Worm (Caenorhabditis elegans): Measurements from ENCODE around the gene C46C11.3.

DNA sequence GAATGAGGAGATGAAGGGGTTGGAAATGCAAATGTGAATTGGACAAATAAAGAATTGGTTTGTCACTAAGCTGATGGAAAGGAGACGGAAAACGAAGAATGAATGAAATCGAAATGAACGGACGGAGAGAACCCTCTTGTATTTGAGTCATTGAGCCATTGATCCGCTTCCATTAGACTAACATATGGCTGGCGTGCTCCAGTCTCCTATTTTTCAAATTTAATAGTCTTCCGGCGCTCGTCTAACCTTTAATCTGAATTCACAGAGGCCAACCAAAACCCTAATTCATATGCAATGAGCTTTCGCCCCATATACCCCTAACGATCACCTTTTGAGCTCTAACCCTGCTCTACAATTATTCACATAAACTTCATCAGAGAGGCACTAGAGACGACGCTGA lies at the start of gene C46C11.3:
- no peak for TF ChIP-seq ref-1 (GFP tag; conservative IDR thresholded peaks at IDR 0.05)
- no peak for TF ChIP-seq T22C8.4 (GFP tag; IDR thresholded peaks at IDR 0.05)
- no peak for TF ChIP-seq cog-1 (tag; optimal IDR thresholded peaks at IDR 0.05)
- no peak for TF ChIP-seq tab-1 (GFP tag; IDR thresholded peaks at IDR 0.05)
- no peak for TF ChIP-seq ztf-29 (GFP tag; IDR thresholded peaks at IDR 0.05)
- TF ChIP-seq klf-2 (GFP tag; conservative IDR thresholded peaks at IDR 0.05): no peak
- no peak for TF ChIP-seq flt-1 (GFP tag; IDR thresholded peaks at IDR 0.05)
- TF ChIP-seq med-1 (GFP tag; optimal IDR thresholded peaks at IDR 0.05; ENCODE audit: insufficient read depth): no peak
- TF ChIP-seq ztf-23 (GFP tag; IDR thresholded peaks at IDR 0.05): no peak
